Fruit fly (Drosophila melanogaster): ENCODE data around the gene CG34433.

The CG34433 gene

DNA sequence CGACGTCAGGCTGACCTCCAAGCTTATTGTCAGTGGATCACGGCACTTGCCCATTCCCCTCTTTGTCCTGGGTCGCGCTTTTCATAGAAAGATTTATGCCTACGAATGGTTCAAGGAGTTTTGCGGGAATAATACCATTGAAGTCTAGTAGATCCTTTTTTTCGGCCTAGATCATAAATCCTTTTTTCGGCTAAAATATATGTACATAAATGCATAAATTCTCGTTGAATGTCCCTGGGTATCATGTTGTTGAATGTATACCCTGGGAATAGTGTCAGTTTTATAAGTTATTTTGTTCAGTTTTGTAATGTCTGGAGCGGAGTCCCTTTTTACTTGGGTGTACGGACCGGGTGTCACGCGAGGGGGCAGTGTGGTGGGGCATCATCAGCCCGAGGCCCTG lies at the start of gene CG34433:
Gene CG34433 (plus strand): TSS at position 301 of the 400 bp plus-strand sequence.
- TF ChIP-seq psq (optimal IDR thresholded peaks at IDR 0.05) (no peak), Dll (optimal IDR thresholded peaks at IDR 0.05) (no peak), pan (optimal IDR thresholded peaks at IDR 0.05) (no peak), CG8478 (optimal IDR thresholded peaks at IDR 0.05) (no peak), usp (GFP tag; optimal IDR thresholded peaks at IDR 0.05) (no peak), EcR (GFP tag; optimal IDR thresholded peaks at IDR 0.05) (no peak)

DNA sequence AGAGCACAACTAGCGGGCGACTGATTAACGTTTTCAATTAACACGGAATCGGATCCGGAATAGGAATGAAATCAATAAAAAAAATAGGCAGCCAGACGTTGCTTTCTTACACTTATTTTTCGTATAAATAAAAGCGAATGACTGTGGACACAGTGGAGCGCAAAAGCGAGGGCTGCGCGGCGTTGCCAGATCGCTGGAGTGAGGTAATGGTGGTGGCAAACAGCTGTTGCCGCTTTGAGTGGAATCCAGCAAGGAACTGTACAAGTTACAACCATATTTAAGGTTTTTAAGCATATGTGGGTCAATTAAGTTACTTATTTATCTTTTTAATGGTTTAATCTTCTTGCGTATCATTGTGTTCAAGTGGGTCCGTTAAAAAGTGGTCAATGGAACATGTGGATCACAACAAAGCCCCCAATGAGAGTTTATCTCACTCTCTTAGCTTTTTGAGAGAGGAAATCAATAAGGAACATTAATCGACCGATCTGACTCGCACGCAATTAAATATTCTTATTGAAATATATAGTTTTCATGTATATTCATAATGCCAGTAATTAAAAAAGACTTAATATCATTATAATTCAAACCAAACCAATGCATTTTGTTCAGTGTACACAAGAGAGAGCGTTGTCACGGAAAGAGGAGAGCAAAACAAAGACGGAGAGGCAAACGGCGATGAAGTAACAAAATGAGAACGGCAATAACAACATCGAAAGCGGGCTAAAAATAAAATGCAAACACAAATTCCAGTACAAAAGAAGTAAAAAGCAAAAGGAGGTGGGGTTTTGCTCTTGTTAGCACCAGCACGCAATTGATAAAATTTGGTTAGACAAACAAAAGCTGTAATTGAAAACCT lies 49.4 kb upstream of the CG34433 start:
- no peak for TF ChIP-seq EcR (GFP tag; optimal IDR thresholded peaks at IDR 0.05)
- peak; percentile 27 for TF ChIP-seq psq (optimal IDR thresholded peaks at IDR 0.05)

DNA sequence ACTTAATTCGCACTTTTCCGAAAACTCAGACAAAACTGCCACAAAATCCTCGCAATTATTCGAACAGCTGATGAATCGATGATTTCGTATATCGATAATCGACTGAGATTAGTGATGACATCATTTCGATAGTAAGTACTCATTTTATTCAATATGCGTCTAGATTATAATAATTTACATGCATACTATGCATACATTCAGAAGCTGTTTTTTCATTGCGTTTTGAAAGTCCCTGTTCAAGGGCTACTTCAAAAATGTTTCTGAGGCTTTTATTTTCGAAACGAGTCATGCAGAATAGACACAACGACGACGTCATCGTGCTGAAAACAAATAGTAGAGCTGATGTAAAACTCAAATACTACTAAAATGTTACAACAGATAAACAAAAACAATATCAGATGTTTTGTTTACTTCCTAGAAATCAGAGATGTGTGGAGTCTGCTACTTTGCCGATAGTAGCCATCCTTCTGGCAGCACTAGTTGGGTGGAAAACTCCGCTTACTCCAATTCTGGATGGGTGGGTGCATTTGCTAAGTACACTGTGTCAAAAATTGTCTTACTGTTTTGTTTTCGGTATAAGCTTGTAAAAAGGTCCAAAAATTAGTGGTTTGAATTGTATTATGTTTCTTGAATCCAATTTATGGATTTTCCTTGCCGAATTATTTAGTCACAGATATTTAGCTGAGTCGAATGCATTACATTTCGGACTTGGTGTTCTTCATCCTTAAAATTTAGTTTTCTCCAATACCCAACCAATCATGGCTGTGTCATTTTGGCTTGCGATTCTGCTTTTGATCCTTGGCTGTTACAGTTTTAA lies 48.1 kb upstream of the CG34433 start, which contains the start of the genes CG2246 and CG31021:
Gene CG2246 (minus strand): TSS at position 50 of the 817 bp plus-strand sequence.
Gene CG31021 (plus strand): TSS at position 767 of the 817 bp plus-strand sequence.
- TF ChIP-seq pan (optimal IDR thresholded peaks at IDR 0.05) (no peak), EcR (GFP tag; optimal IDR thresholded peaks at IDR 0.05) (no peak), psq (optimal IDR thresholded peaks at IDR 0.05) (no peak), Dll (optimal IDR thresholded peaks at IDR 0.05) (no peak), usp (GFP tag; optimal IDR thresholded peaks at IDR 0.05) (no peak), CG8478 (optimal IDR thresholded peaks at IDR 0.05) (no peak)

DNA sequence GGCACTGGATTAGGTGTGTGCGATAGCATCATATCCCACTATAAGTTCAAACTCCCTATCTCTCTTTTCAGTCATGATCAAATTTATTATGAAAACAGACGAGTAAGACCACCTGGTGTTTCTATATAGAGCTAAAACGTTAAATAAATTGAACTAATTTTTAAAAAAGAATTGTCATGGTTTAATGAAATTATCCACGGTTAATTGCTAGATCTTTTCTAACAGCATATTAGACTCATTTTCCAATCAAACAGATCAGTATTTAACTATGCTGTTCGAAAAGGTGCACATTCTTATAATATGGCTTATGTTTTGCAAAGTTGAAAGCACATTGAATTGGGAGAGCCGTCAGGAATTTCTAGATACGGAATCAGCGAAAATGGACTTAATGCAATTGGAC lies 45.9 kb upstream of the CG34433 start, which contains the start of gene PH4alphaNE3:
Gene PH4alphaNE3 (plus strand): TSS at position 301 of the 400 bp plus-strand sequence.
- TF ChIP-seq Dll (optimal IDR thresholded peaks at IDR 0.05) (no peak), psq (optimal IDR thresholded peaks at IDR 0.05) (no peak), usp (GFP tag; optimal IDR thresholded peaks at IDR 0.05) (no peak), CG8478 (optimal IDR thresholded peaks at IDR 0.05) (no peak), pan (optimal IDR thresholded peaks at IDR 0.05) (no peak), EcR (GFP tag; optimal IDR thresholded peaks at IDR 0.05) (no peak)

DNA sequence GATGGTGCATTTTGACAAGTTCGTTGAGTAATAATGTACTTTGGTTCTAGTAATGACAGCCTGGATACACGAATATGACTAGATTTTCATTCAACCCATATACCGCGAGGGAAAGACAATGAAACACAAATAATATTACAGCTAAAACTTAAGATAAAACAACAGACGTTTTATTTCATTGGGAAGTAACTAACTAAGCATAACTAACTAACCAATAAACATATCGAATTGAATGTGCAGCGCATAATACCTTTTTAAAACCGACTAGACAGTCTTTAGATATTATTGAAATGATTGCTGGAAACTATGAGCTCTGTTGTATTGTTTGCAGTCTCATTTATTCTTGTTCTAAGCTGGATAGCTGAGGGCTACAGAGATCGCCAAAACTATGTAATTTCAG lies 43.9 kb upstream of the CG34433 start, which contains the start of gene CG31016:
Gene CG31016 (plus strand): TSS at position 301 of the 400 bp plus-strand sequence.
- TF ChIP-seq pan (optimal IDR thresholded peaks at IDR 0.05) = no peak
- TF ChIP-seq Dll (optimal IDR thresholded peaks at IDR 0.05) = no peak
- no peak for TF ChIP-seq CG8478 (optimal IDR thresholded peaks at IDR 0.05)
- no peak for TF ChIP-seq usp (GFP tag; optimal IDR thresholded peaks at IDR 0.05)
- no peak for TF ChIP-seq psq (optimal IDR thresholded peaks at IDR 0.05)
- TF ChIP-seq EcR (GFP tag; optimal IDR thresholded peaks at IDR 0.05) = no peak

DNA sequence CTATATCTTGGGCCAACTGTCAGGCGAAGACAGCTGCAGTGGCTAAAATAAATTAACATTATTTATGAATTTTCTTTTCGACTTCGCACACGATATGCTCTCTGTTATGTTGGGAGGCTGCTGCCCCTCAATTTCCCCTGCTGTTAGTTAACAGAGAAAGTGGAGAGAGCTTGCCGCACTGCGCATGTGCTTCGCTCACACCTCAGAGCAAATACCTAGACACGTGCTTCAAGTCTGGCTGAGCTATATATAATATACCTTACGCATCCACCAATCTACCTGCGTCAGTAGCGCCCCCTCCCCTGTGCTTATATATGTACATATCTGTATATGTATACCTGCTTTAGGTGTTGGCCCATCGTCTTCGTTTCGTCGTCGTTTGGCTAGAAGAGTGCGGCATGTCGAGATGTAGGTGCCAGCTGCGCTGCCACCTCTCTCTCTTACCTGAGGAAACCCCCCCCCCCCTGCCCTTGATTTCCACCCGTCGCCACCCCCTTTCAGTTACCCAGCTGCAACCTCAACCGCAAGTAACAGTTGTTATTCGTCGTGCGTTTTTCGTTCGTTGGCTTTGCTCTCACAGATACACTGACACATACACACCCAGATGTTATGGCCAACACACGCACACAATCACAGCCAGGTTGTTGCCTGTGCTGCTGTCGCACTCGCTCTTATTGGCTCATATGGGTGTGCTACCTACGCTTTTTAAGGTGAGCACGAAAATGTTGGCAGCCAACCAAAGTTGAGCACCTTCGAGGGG lies 33.5 kb upstream of the CG34433 start:
- TF ChIP-seq Dll (optimal IDR thresholded peaks at IDR 0.05) (no peak), psq (optimal IDR thresholded peaks at IDR 0.05) (no peak), CG8478 (optimal IDR thresholded peaks at IDR 0.05) (no peak), EcR (GFP tag; optimal IDR thresholded peaks at IDR 0.05) (no peak), usp (GFP tag; optimal IDR thresholded peaks at IDR 0.05) (no peak), pan (optimal IDR thresholded peaks at IDR 0.05) (no peak)

DNA sequence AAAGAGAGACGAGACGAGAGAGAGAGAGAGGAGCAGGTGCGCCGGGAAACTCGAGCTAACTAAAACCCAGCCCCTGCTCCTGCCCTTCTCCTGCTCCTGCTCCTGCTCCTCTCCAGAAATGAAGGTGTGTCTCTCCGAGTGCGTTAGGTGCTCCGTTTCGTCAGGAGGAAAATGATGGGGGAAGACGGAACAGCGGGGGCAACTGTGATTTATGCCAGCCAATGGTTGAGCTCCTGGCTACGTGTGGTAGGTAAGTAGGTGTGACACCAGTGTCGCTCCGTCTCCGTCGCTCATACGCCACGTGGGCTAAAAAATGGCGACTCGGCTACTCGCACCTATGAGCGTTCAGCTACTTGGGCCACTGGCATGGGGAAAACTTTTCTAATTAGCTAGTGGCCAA lies 32.3 kb upstream of the CG34433 start:
- no peak for TF ChIP-seq psq (optimal IDR thresholded peaks at IDR 0.05)
- no peak for TF ChIP-seq usp (GFP tag; optimal IDR thresholded peaks at IDR 0.05)
- TF ChIP-seq Dll (optimal IDR thresholded peaks at IDR 0.05) = no peak
- TF ChIP-seq pan (optimal IDR thresholded peaks at IDR 0.05) = no peak
- no peak for TF ChIP-seq EcR (GFP tag; optimal IDR thresholded peaks at IDR 0.05)
- no peak for TF ChIP-seq CG8478 (optimal IDR thresholded peaks at IDR 0.05)

DNA sequence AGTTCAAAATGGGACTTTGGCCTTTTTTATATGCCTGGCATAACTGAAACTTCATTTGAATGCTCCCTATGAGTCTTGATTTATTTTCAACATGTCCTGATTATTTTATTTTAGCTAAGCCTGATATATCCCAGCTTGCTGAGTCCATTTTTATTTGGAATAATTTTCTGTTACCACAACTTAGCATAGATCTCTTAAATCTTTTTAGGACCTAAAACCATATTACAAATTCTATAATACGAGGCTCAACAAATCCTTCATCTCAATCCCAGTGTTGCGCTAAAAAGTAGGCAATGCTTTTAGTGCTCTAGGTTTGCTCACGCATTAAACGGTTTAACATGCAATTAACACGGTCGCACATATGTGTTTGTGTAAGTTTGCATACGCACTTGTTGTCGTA lies 28.0 kb upstream of the CG34433 start, which contains the start of gene CG44954:
Gene CG44954 (minus strand): TSS at position 101 of the 400 bp plus-strand sequence.
- no peak for TF ChIP-seq EcR (GFP tag; optimal IDR thresholded peaks at IDR 0.05)
- TF ChIP-seq Dll (optimal IDR thresholded peaks at IDR 0.05) = no peak
- no peak for TF ChIP-seq psq (optimal IDR thresholded peaks at IDR 0.05)
- no peak for TF ChIP-seq pan (optimal IDR thresholded peaks at IDR 0.05)
- TF ChIP-seq usp (GFP tag; optimal IDR thresholded peaks at IDR 0.05) = no peak
- TF ChIP-seq CG8478 (optimal IDR thresholded peaks at IDR 0.05) = no peak

DNA sequence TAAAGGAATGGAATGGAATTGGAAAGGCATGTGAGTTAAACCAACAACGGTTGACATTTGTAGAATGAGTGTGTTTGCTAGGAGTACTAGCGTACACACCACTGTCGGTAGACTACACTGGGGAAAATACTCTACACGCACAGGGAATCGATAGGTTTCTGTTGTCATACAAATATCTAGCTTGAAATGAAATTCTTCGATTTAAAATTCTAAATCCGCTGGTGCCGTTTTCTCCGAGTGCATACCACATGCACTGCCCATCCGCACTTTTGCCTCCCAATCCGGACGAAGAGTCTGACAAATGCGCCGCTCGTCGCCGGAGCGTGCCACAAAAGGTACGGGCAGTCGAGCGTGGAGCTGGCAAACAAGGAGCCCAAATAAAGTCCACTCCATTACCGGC lies 20.8 kb upstream of the CG34433 start, which contains the start of gene CG2267:
Gene CG2267 (minus strand): TSS at position 101 of the 400 bp plus-strand sequence.
- no peak for TF ChIP-seq psq (optimal IDR thresholded peaks at IDR 0.05)
- no peak for TF ChIP-seq EcR (GFP tag; optimal IDR thresholded peaks at IDR 0.05)
- no peak for TF ChIP-seq usp (GFP tag; optimal IDR thresholded peaks at IDR 0.05)
- no peak for TF ChIP-seq CG8478 (optimal IDR thresholded peaks at IDR 0.05)
- no peak for TF ChIP-seq pan (optimal IDR thresholded peaks at IDR 0.05)
- TF ChIP-seq Dll (optimal IDR thresholded peaks at IDR 0.05) = no peak

DNA sequence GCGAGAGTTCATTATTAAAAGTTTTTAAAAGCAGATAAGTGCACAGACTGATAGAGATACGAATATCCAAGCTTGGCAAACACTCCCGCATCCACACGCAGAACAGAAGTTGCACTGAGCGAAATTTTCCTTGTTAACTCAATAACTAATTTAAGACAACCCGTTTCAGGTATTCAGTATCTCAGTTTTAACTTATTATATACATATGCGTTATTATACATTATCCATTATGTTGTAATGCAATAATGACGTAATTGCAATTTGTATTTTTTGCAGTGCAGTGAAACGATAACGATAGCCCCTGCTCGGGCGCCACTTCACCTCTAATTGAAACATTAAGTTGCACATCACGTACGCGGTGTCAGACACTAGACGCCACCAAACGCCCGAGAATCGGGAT lies 6.5 kb upstream of the CG34433 start:
- no peak for TF ChIP-seq usp (GFP tag; optimal IDR thresholded peaks at IDR 0.05)
- no peak for TF ChIP-seq CG8478 (optimal IDR thresholded peaks at IDR 0.05)
- no peak for TF ChIP-seq psq (optimal IDR thresholded peaks at IDR 0.05)
- no peak for TF ChIP-seq pan (optimal IDR thresholded peaks at IDR 0.05)
- no peak for TF ChIP-seq EcR (GFP tag; optimal IDR thresholded peaks at IDR 0.05)
- no peak for TF ChIP-seq Dll (optimal IDR thresholded peaks at IDR 0.05)

DNA sequence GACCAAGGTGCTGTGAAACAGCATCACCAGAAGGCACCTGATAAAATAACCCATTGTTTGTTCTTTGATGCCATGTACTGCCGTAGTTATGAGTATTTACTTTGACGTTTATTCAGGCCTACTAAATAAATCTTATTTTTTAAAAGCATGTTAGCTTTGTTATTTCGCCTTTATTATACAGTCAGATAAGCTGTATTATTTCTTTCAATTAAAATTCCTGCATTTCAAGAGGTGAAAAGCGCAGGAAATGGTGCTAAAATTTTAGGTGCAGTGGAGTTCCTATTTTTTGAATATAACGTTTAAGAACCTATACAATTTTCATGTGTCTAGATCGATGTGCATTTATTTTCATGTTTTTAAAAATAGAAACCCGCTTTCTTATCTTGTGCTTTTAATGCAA lies 4.0 kb upstream of the CG34433 start, which contains the start of gene CG31013:
Gene CG31013 (minus strand): TSS at position 101 of the 400 bp plus-strand sequence.
- TF ChIP-seq Dll (optimal IDR thresholded peaks at IDR 0.05) (no peak), psq (optimal IDR thresholded peaks at IDR 0.05) (no peak), CG8478 (optimal IDR thresholded peaks at IDR 0.05) (no peak), usp (GFP tag; optimal IDR thresholded peaks at IDR 0.05) (no peak), EcR (GFP tag; optimal IDR thresholded peaks at IDR 0.05) (no peak)
